Worm (Caenorhabditis elegans): ENCODE results near the gene osm-5.

ce11 chrX:2960703-2961102 lies 23.4 kb upstream of the osm-5 start:
- TF ChIP-seq xnd-1 (tag; optimal IDR thresholded peaks at IDR 0.05) (no peak), F52B5.7 (tag; optimal IDR thresholded peaks at IDR 0.05) (no peak), unc-62 (GFP tag; optimal IDR thresholded peaks at IDR 0.05) (no peak), lin-54 (GFP tag; optimal IDR thresholded peaks at IDR 0.05) (no peak), snpc-4 (GFP tag; optimal IDR thresholded peaks at IDR 0.05) (peak; percentile 72), snpc-4 (tag; optimal IDR thresholded peaks at IDR 0.05) (peak; percentile 53 to 94 (median 86)), ztf-18 (tag; optimal IDR thresholded peaks at IDR 0.05) (no peak), gei-17 (GFP tag; optimal IDR thresholded peaks at IDR 0.05) (no peak), ceh-100 (GFP tag; IDR thresholded peaks at IDR 0.05) (no peak), F57C9.4 (tag; optimal IDR thresholded peaks at IDR 0.05) (no peak), him-1 (tag; optimal IDR thresholded peaks at IDR 0.05) (no peak), rpc-1 (optimal IDR thresholded peaks at IDR 0.05) (no peak), rpc-1 (tag; optimal IDR thresholded peaks at IDR 0.05) (no peak), aptf-3 (GFP tag; IDR thresholded peaks at IDR 0.05) (no peak), snpc-3.4 (tag; optimal IDR thresholded peaks at IDR 0.05) (no peak)
